Worm (Caenorhabditis elegans) whole organism, young adult: Measurements from ENCODE around the gene C27H5.6.

ENCODE experiments used
- B0019.2 ChIP-seq: fragments of 200-800 bp; sonication (Bioruptor generic); conservative IDR thresholded peaks from 2 replicates; pipeline ENCODE4 v1.3.6; 2022; ENCODE audit warnings: missing genetic modification reagents, missing genetic modification characterization, missing compliant biosample characterization
- B0035.1 ChIP-seq: sonication (generic microtip); optimal IDR thresholded peaks from 2 replicates; lab custom pipeline; 2016; ENCODE audit warnings: missing genetic modification characterization, mild to moderate bottlenecking, missing compliant biosample characterization, missing genotype, missing genetic modification reagents
- C06A6.2 ChIP-seq: fragments of 200-800 bp; sonication (Bioruptor generic); conservative IDR thresholded peaks from 2 replicates; pipeline ENCODE4 v1.3.6; 2022; ENCODE audit warnings: missing genetic modification characterization, missing compliant biosample characterization
- F10E7.11 ChIP-seq: sonication (generic microtip); optimal IDR thresholded peaks from 2 replicates; lab custom pipeline; 2017; ENCODE audit warnings: mild to moderate bottlenecking, missing genetic modification characterization, moderate library complexity, missing compliant biosample characterization
- F23B12.7 ChIP-seq: sonication (generic microtip); optimal IDR thresholded peaks from 2 replicates; lab custom pipeline; 2017; ENCODE audit warnings: missing genetic modification characterization, mild to moderate bottlenecking, missing compliant biosample characterization, antibody characterized with exemption, moderate library complexity; ENCODE audit not compliant: insufficient read depth
- F49E8.2 ChIP-seq: sonication (generic microtip); optimal IDR thresholded peaks from 3 replicates; lab custom pipeline; 2017; ENCODE audit warnings: missing genetic modification characterization, mild to moderate bottlenecking, missing compliant biosample characterization, antibody characterized with exemption, moderate library complexity; ENCODE audit not compliant: insufficient read depth
- F55B11.4 ChIP-seq: sonication (generic microtip); optimal IDR thresholded peaks from 2 replicates; lab custom pipeline; 2016; ENCODE audit warnings: missing compliant biosample characterization, missing genetic modification characterization, borderline replicate concordance; ENCODE audit not compliant: insufficient read depth
- F57C9.4 ChIP-seq: sonication (generic microtip); optimal IDR thresholded peaks from 2 replicates; lab custom pipeline; 2017; ENCODE audit warnings: mild to moderate bottlenecking, missing genetic modification characterization, missing compliant biosample characterization
- Y53F4B.3 ChIP-seq: fragments of 200-800 bp; sonication (Bioruptor generic); IDR thresholded peaks from 2 replicates; pipeline ENCODE4 v1.3.6; 2022; ENCODE audit warnings: missing genetic modification reagents, missing genetic modification characterization, missing compliant biosample characterization
- Y56A3A.18 ChIP-seq: fragments of 200-800 bp; sonication (Bioruptor generic); IDR thresholded peaks from 2 replicates; pipeline ENCODE4 v1.3.6; 2022; ENCODE audit warnings: missing genetic modification reagents, missing genetic modification characterization, missing compliant biosample characterization
- Y95B8A.8 ChIP-seq: fragments of 200-800 bp; sonication (Bioruptor generic); IDR thresholded peaks from 2 replicates; pipeline ENCODE4 v1.3.6; 2022; ENCODE audit warnings: missing genetic modification reagents, missing genetic modification characterization, missing compliant biosample characterization
- akir-1 ChIP-seq: fragments of 200-800 bp; sonication (Bioruptor generic); optimal IDR thresholded peaks from 2 replicates; lab custom pipeline; 2018; ENCODE audit warnings: mild to moderate bottlenecking, missing genetic modification characterization, moderate library complexity, missing compliant biosample characterization
- athp-1 ChIP-seq: sonication (generic microtip); optimal IDR thresholded peaks from 2 replicates; lab custom pipeline; 2017; ENCODE audit warnings: mild to moderate bottlenecking, missing genetic modification characterization, missing compliant biosample characterization
- attf-5 ChIP-seq: fragments of 200-800 bp; sonication (Bioruptor generic); optimal IDR thresholded peaks from 2 replicates; lab custom pipeline; 2018; ENCODE audit warnings: mild to moderate bottlenecking, missing genetic modification characterization, missing compliant biosample characterization
- bed-2 ChIP-seq: fragments of 200-800 bp; sonication (Bioruptor generic); IDR thresholded peaks from 2 replicates; pipeline ENCODE4 v1.3.6; 2022; ENCODE audit warnings: missing genetic modification reagents, missing genetic modification characterization, missing compliant biosample characterization
- ccch-3 ChIP-seq: fragments of 200-800 bp; sonication (Bioruptor generic); optimal IDR thresholded peaks from 2 replicates; lab custom pipeline; 2018; ENCODE audit warnings: mild to moderate bottlenecking, missing genetic modification characterization, missing compliant biosample characterization
- cebp-2 ChIP-seq: fragments of 200-800 bp; sonication (Bioruptor generic); IDR thresholded peaks from 2 replicates; pipeline ENCODE4 v1.3.6; 2022; ENCODE audit warnings: missing genetic modification characterization, missing compliant biosample characterization
- ceh-100 ChIP-seq: fragments of 200-800 bp; sonication (Bioruptor generic); IDR thresholded peaks from 2 replicates; pipeline ENCODE4 v1.3.6; 2022; ENCODE audit warnings: missing genetic modification reagents, missing genetic modification characterization, missing compliant biosample characterization
- ceh-40 ChIP-seq: fragments of 200-800 bp; sonication (Bioruptor generic); IDR thresholded peaks from 2 replicates; pipeline ENCODE4 v1.3.6; 2022; ENCODE audit warnings: missing genetic modification characterization, missing compliant biosample characterization
- ceh-79 ChIP-seq: sonication (generic microtip); optimal IDR thresholded peaks from 2 replicates; lab custom pipeline; 2017; ENCODE audit warnings: mild to moderate bottlenecking, missing genetic modification characterization, missing compliant biosample characterization
- die-1 ChIP-seq: sonication (generic microtip); optimal IDR thresholded peaks from 2 replicates; lab custom pipeline; 2016; ENCODE audit warnings: missing genotype, mild to moderate bottlenecking, missing genetic modification characterization, missing compliant biosample characterization
- dox-1 ChIP-seq: fragments of 200-800 bp; sonication (Bioruptor generic); IDR thresholded peaks from 2 replicates; pipeline ENCODE4 v1.3.6; 2022; ENCODE audit warnings: missing genetic modification reagents, missing genetic modification characterization, missing compliant biosample characterization
- dpff-1 ChIP-seq: sonication (generic microtip); optimal IDR thresholded peaks from 2 replicates; lab custom pipeline; 2017; ENCODE audit warnings: mild to moderate bottlenecking, missing genetic modification characterization, missing compliant biosample characterization
- him-1 ChIP-seq: sonication (generic microtip); optimal IDR thresholded peaks from 2 replicates; lab custom pipeline; 2016; ENCODE audit warnings: missing genotype, missing genetic modification reagents, missing genetic modification characterization, missing compliant biosample characterization
- hlh-26 ChIP-seq: fragments of 200-800 bp; sonication (Bioruptor generic); conservative IDR thresholded peaks from 2 replicates; pipeline ENCODE4 v1.3.6; 2022; ENCODE audit warnings: missing genetic modification reagents, missing genetic modification characterization, missing compliant biosample characterization
- hmg-20 ChIP-seq: fragments of 200-800 bp; sonication (Bioruptor generic); IDR thresholded peaks from 2 replicates; pipeline ENCODE4 v1.3.6; 2022; ENCODE audit warnings: missing genetic modification reagents, missing genetic modification characterization, missing compliant biosample characterization
- hsf-1 ChIP-seq: fragments of 200-800 bp; sonication (Bioruptor generic); IDR thresholded peaks from 2 replicates; pipeline ENCODE4 v1.3.6; 2022; ENCODE audit warnings: missing genetic modification reagents, missing genetic modification characterization, missing compliant biosample characterization
- lag-1 ChIP-seq: fragments of 200-800 bp; sonication (Bioruptor generic); IDR thresholded peaks from 2 replicates; pipeline ENCODE4 v1.3.6; 2022; ENCODE audit warnings: missing genetic modification reagents, missing genetic modification characterization, missing compliant biosample characterization
- let-607 ChIP-seq, 2 experiments: fragments of 200-800 bp in 1 of 2; sonication (Bioruptor generic) in 1 of 2; sonication (generic microtip) in 1 of 2; optimal IDR thresholded peaks; 2 replicates each; lab custom pipeline; 2016 to 2018; ENCODE audit warnings: mild to moderate bottlenecking in 2 of 2, missing compliant biosample characterization in 2 of 2, missing genetic modification characterization in 2 of 2, moderate library complexity in 2 of 2, missing genotype in 1 of 2
- lin-40 ChIP-seq: sonication (generic microtip); optimal IDR thresholded peaks from 2 replicates; lab custom pipeline; 2016; ENCODE audit warnings: missing genetic modification characterization, mild to moderate bottlenecking, missing compliant biosample characterization, missing genotype, missing genetic modification reagents
- lin-54 ChIP-seq: fragments of 200-800 bp; sonication (Bioruptor generic); optimal IDR thresholded peaks from 2 replicates; lab custom pipeline; 2018; ENCODE audit warnings: mild to moderate bottlenecking, missing genetic modification characterization, missing compliant biosample characterization
- madf-3 ChIP-seq: fragments of 200-800 bp; sonication (Bioruptor generic); IDR thresholded peaks from 2 replicates; pipeline ENCODE4 v1.3.6; 2022; ENCODE audit warnings: missing genetic modification reagents, missing genetic modification characterization, missing compliant biosample characterization
- mel-28 ChIP-seq: sonication (generic microtip); optimal IDR thresholded peaks from 2 replicates; lab custom pipeline; 2016; ENCODE audit warnings: borderline replicate concordance, mild to moderate bottlenecking, missing genetic modification characterization, missing compliant biosample characterization
- mxl-1 ChIP-seq: sonication (generic microtip); optimal IDR thresholded peaks from 2 replicates; lab custom pipeline; 2016; ENCODE audit warnings: missing genetic modification characterization, missing compliant biosample characterization
- nfya-2 ChIP-seq: fragments of 200-800 bp; sonication (Bioruptor generic); IDR thresholded peaks from 2 replicates; pipeline ENCODE4 v1.3.6; 2022; ENCODE audit warnings: missing genetic modification reagents, missing genetic modification characterization, missing compliant biosample characterization
- nfyb-1 ChIP-seq: fragments of 200-800 bp; sonication (Bioruptor generic); IDR thresholded peaks from 2 replicates; pipeline ENCODE4 v1.3.6; 2022; ENCODE audit warnings: missing genetic modification reagents, missing genetic modification characterization, missing compliant biosample characterization
- nhr-120 ChIP-seq: fragments of 200-800 bp; sonication (Bioruptor generic); IDR thresholded peaks from 2 replicates; pipeline ENCODE4 v1.3.6; 2022; ENCODE audit warnings: missing genetic modification characterization, missing compliant biosample characterization
- nhr-80 ChIP-seq: sonication (generic microtip); optimal IDR thresholded peaks from 2 replicates; lab custom pipeline; 2016; ENCODE audit warnings: missing genetic modification characterization, missing compliant biosample characterization
- nhr-90 ChIP-seq: sonication (generic microtip); optimal IDR thresholded peaks from 2 replicates; lab custom pipeline; 2016; ENCODE audit warnings: missing genotype, mild to moderate bottlenecking, missing genetic modification characterization, missing compliant biosample characterization
- pbrm-1 ChIP-seq: fragments of 200-800 bp; sonication (Bioruptor generic); IDR thresholded peaks from 2 replicates; pipeline ENCODE4 v1.3.6; 2022; ENCODE audit warnings: missing genetic modification reagents, missing genetic modification characterization, missing compliant biosample characterization
- pha-4 ChIP-seq: fragments of 150-350 bp; sonication (generic microtip); optimal IDR thresholded peaks from 2 replicates; lab custom pipeline; 2014; ENCODE audit warnings: missing biosample characterization, missing genetic modification reagents, missing genetic modification characterization
- rec-8 ChIP-seq, 2 experiments: sonication (generic microtip); optimal IDR thresholded peaks; 2 replicates each; lab custom pipeline; 2016; ENCODE audit warnings: mild to moderate bottlenecking in 2 of 2, missing genetic modification characterization in 2 of 2, missing genetic modification reagents in 2 of 2, missing genotype in 2 of 2, missing biosample characterization in 1 of 2, missing compliant biosample characterization in 1 of 2, moderate library complexity in 1 of 2
- repo-1 ChIP-seq: sonication (generic microtip); optimal IDR thresholded peaks from 2 replicates; lab custom pipeline; 2017; ENCODE audit warnings: mild to moderate bottlenecking, missing genetic modification characterization, missing compliant biosample characterization
- sea-2 ChIP-seq: fragments of 200-800 bp; sonication (Bioruptor generic); IDR thresholded peaks from 2 replicates; pipeline ENCODE4 v1.3.6; 2022; ENCODE audit warnings: missing genetic modification characterization, missing compliant biosample characterization
- tlf-1 ChIP-seq: fragments of 200-800 bp; sonication (Bioruptor generic); optimal IDR thresholded peaks from 2 replicates; lab custom pipeline; 2018; ENCODE audit warnings: mild to moderate bottlenecking, missing genetic modification characterization, missing compliant biosample characterization
- unc-130 ChIP-seq: sonication (generic microtip); optimal IDR thresholded peaks from 2 replicates; lab custom pipeline; 2016; ENCODE audit warnings: missing genetic modification reagents, missing genetic modification characterization, missing compliant biosample characterization
- zim-3 ChIP-seq: sonication (generic microtip); optimal IDR thresholded peaks from 2 replicates; lab custom pipeline; 2017; ENCODE audit warnings: mild to moderate bottlenecking, missing genetic modification characterization, moderate library complexity, missing compliant biosample characterization
- ztf-3 ChIP-seq: fragments of 200-800 bp; sonication (Bioruptor generic); optimal IDR thresholded peaks from 2 replicates; lab custom pipeline; 2018; ENCODE audit warnings: mild to moderate bottlenecking, missing genetic modification characterization, missing compliant biosample characterization

The C27H5.6 gene

DNA sequence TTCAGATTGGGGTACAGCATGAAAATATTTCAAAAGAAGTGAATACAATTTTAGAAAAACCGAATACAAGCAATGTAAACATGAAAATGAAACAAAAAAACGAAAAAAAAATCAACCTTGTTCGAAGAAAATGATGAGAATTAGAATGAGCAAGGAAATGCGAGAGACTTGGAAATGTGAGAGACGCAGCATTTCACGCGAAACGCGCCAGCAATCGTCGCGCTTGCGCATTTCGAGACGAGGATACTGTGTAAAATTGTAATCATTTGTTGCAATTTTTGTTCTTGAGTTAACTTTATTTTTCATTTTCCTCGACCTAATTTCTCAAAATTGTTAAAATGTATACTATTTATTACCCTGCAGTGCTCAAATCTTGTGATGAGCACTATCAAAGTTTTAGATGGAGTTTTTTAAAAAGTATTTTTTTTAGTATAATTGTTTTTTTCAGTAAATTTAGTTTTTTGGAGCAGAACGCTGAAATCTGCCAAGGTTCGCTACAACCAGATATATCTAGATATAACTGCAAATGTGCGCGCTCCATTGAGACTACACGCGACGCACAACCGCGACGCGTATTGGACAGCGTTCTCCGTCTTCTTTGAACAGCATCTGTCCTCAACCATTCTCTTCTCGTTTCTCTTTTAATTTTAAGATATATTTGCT is 34.9 kb downstream of the C27H5.6 start, which contains the start of gene fust-1 (continued):
- peak; percentile 95 for TF ChIP-seq pbrm-1 (GFP tag; lab: Robert Waterston, UW)
- TF ChIP-seq lin-40 (tag; lab: Kevin White, UChicago), result peak; percentile 97
- no peak for TF ChIP-seq F10E7.11 (tag; lab: Kevin White, UChicago)
- no peak for TF ChIP-seq akir-1 (GFP tag; lab: Kevin White, UChicago)
- peak; percentile 68 for TF ChIP-seq unc-130 (GFP tag; lab: Kevin White, UChicago)
- TF ChIP-seq dox-1 (GFP tag; lab: Robert Waterston, UW), result peak; percentile 98
- peak; percentile 42 for TF ChIP-seq B0035.1
- peak; percentile 22 for TF ChIP-seq nhr-90 (tag; lab: Kevin White, UChicago)
- peak; percentile 87 for TF ChIP-seq F23B12.7 (tag; lab: Kevin White, UChicago)
- peak; percentile 94 for TF ChIP-seq repo-1 (tag; lab: Kevin White, UChicago)
- TF ChIP-seq ceh-100 (GFP tag; lab: Robert Waterston, UW), result peak; percentile 88
- peak; percentile 96 for TF ChIP-seq lin-54 (GFP tag; lab: Kevin White, UChicago)
- TF ChIP-seq tlf-1 (GFP tag; lab: Kevin White, UChicago), result peak; percentile 95
- TF ChIP-seq let-607 (tag; optimal IDR thresholded peaks at IDR 0.05; lab: Kevin White, UChicago), result peak; percentile 54 to 78
- peak; percentile 95 for TF ChIP-seq madf-3 (GFP tag; lab: Robert Waterston, UW)
- no peak for TF ChIP-seq dpff-1 (tag; lab: Kevin White, UChicago)
- 0 out of 2 replicates have a peak, but pooled peaks have one; percentile 24 for TF ChIP-seq bed-2 (GFP tag; lab: Robert Waterston, UW)
- TF ChIP-seq nfya-2 (GFP tag; lab: Robert Waterston, UW), result no peak
- TF ChIP-seq C06A6.2 (GFP tag; lab: Robert Waterston, UW), result peak; percentile 88
- peak; percentile 24 for TF ChIP-seq ztf-3 (GFP tag; lab: Kevin White, UChicago)
- TF ChIP-seq him-1 (tag; lab: Kevin White, UChicago), result peak; percentile 75
- peak in 1 of 2 experiments; percentile 10 for TF ChIP-seq rec-8 (tag; optimal IDR thresholded peaks at IDR 0.05; lab: Kevin White, UChicago)
- TF ChIP-seq nhr-80 (tag; lab: Kevin White, UChicago), result peak; percentile 70
- peak; percentile 47 for TF ChIP-seq pha-4 (tag; lab: Kevin White, UChicago)
- TF ChIP-seq F57C9.4 (tag; lab: Kevin White, UChicago), result no peak
- TF ChIP-seq hlh-26 (GFP tag; lab: Robert Waterston, UW), result no peak
- TF ChIP-seq nhr-120 (GFP tag; lab: Robert Waterston, UW), result no peak
- peak; percentile 96 for TF ChIP-seq nfyb-1 (GFP tag; lab: Robert Waterston, UW)
- TF ChIP-seq mel-28, result no peak
- TF ChIP-seq attf-5, result peak; percentile 99
- TF ChIP-seq B0019.2 (GFP tag; lab: Robert Waterston, UW), result peak; percentile 69
- no peak for TF ChIP-seq mxl-1 (tag; lab: Kevin White, UChicago)
- TF ChIP-seq F55B11.4 (tag; lab: Kevin White, UChicago), result no peak
- TF ChIP-seq die-1 (tag; lab: Kevin White, UChicago), result peak; percentile 14
- TF ChIP-seq ceh-40, result no peak
- no peak for TF ChIP-seq ceh-79
- no peak for TF ChIP-seq ccch-3
- 0 out of 2 replicates have a peak, but pooled peaks have one; percentile 60 for TF ChIP-seq cebp-2 (GFP tag; lab: Robert Waterston, UW)
- TF ChIP-seq lag-1 (GFP tag; lab: Robert Waterston, UW), result no peak
- TF ChIP-seq hmg-20 (GFP tag; lab: Robert Waterston, UW), result peak; percentile 92
- no peak for TF ChIP-seq sea-2 (GFP tag; lab: Robert Waterston, UW)
- TF ChIP-seq Y95B8A.8 (GFP tag; lab: Robert Waterston, UW), result peak; percentile 93
- TF ChIP-seq F49E8.2 (tag; lab: Kevin White, UChicago), result peak; percentile 83
- TF ChIP-seq athp-1 (tag; lab: Kevin White, UChicago), result peak; percentile 93
- TF ChIP-seq Y53F4B.3 (GFP tag; lab: Robert Waterston, UW), result no peak
- no peak for TF ChIP-seq zim-3
- TF ChIP-seq Y56A3A.18 (GFP tag; lab: Robert Waterston, UW), result peak; percentile 87
- peak; percentile 88 for TF ChIP-seq hsf-1 (GFP tag; lab: Robert Waterston, UW)
